Worm (Caenorhabditis elegans) whole organism, L4 larva: ENCODE results near the gene sre-46.

Experiments used
- T26A8.4 ChIP-seq: fragments of 200-800 bp; sonication (Bioruptor generic); IDR thresholded peaks from 2 replicates; pipeline ENCODE4 v1.3.6; 2022; ENCODE audit warnings: missing genetic modification characterization, missing compliant biosample characterization
- Y48G9A.11 ChIP-seq: fragments of 200-800 bp; sonication (Bioruptor generic); IDR thresholded peaks from 2 replicates; pipeline ENCODE4 v1.3.6; 2022; ENCODE audit warnings: missing genetic modification reagents, missing genetic modification characterization, missing compliant biosample characterization
- ZK337.2 ChIP-seq: fragments of 200-800 bp; sonication (Bioruptor generic); IDR thresholded peaks from 2 replicates; pipeline ENCODE4 v1.3.6; 2022; ENCODE audit warnings: missing genetic modification reagents, missing genetic modification characterization, missing compliant biosample characterization
- ama-1 ChIP-seq: fragments of 150-350 bp; optimal IDR thresholded peaks from 2 replicates; lab custom pipeline; 2014; ENCODE audit warnings: inconsistent platforms, mixed read lengths
- arid-1 ChIP-seq: fragments of 200-800 bp; sonication (Bioruptor generic); conservative IDR thresholded peaks from 2 replicates; pipeline ENCODE4 v1.3.6; 2022; ENCODE audit warnings: missing genetic modification reagents, missing genetic modification characterization, missing compliant biosample characterization
- attf-4 ChIP-seq: sonication (generic microtip); optimal IDR thresholded peaks from 3 replicates; lab custom pipeline; 2017; ENCODE audit warnings: missing biosample characterization, missing genetic modification characterization
- ceh-62 ChIP-seq: sonication (generic microtip); optimal IDR thresholded peaks from 2 replicates; lab custom pipeline; 2017; ENCODE audit warnings: missing biosample characterization, missing genetic modification characterization
- ceh-82 ChIP-seq: sonication (generic microtip); optimal IDR thresholded peaks from 2 replicates; lab custom pipeline; 2017; ENCODE audit warnings: missing biosample characterization, missing genetic modification characterization
- ces-1 ChIP-seq: fragments of 150-350 bp; sonication (generic microtip); optimal IDR thresholded peaks from 4 replicates; lab custom pipeline; 2014; ENCODE audit warnings: missing biosample characterization, missing genetic modification reagents, missing genetic modification characterization
- daf-16 ChIP-seq, 3 experiments: sonication (generic microtip); optimal IDR thresholded peaks; 2 replicates each; lab custom pipeline; 2016 to 2017; ENCODE audit warnings: missing genetic modification characterization in 3 of 3, missing genetic modification reagents in 3 of 3, mild to moderate bottlenecking in 2 of 3, missing compliant biosample characterization in 2 of 3, missing biosample characterization in 1 of 3, moderate library complexity in 1 of 3
- daf-19 ChIP-seq: fragments of 200-800 bp; sonication (Bioruptor generic); conservative IDR thresholded peaks from 2 replicates; pipeline ENCODE4 v1.3.6; 2022; ENCODE audit warnings: missing genetic modification characterization, missing compliant biosample characterization
- daf-8 ChIP-seq: fragments of 200-800 bp; sonication (Bioruptor generic); IDR thresholded peaks from 2 replicates; pipeline ENCODE4 v1.3.6; 2022; ENCODE audit warnings: missing genetic modification characterization, missing compliant biosample characterization
- dmd-6 ChIP-seq: fragments of 200-800 bp; sonication (Bioruptor generic); IDR thresholded peaks from 2 replicates; pipeline ENCODE4 v1.3.6; 2022; ENCODE audit warnings: missing genetic modification reagents, missing genetic modification characterization, missing compliant biosample characterization
- dmd-8 ChIP-seq: fragments of 200-800 bp; sonication (Bioruptor generic); IDR thresholded peaks from 2 replicates; pipeline ENCODE4 v1.3.6; 2022; ENCODE audit warnings: missing genetic modification characterization, missing compliant biosample characterization
- dpl-1 ChIP-seq: fragments of 150-350 bp; optimal IDR thresholded peaks from 2 replicates; lab custom pipeline; 2014; ENCODE audit warnings: missing biosample characterization, missing genetic modification reagents, missing genetic modification characterization
- fkh-10 ChIP-seq: fragments of 150-350 bp; optimal IDR thresholded peaks from 2 replicates; lab custom pipeline; 2014; ENCODE audit warnings: missing biosample characterization, missing genetic modification reagents, missing genetic modification characterization
- fos-1 ChIP-seq: fragments of 150-350 bp; optimal IDR thresholded peaks from 2 replicates; lab custom pipeline; 2014; ENCODE audit warnings: missing biosample characterization, missing genetic modification characterization
- lim-7 ChIP-seq: fragments of 200-800 bp; sonication (Bioruptor generic); IDR thresholded peaks from 2 replicates; pipeline ENCODE4 v1.3.6; 2022; ENCODE audit warnings: missing genetic modification characterization, missing compliant biosample characterization
- lin-1 ChIP-seq: fragments of 200-800 bp; sonication (Bioruptor generic); IDR thresholded peaks from 2 replicates; pipeline ENCODE4 v1.3.6; 2022; ENCODE audit warnings: missing genetic modification reagents, missing genetic modification characterization, missing compliant biosample characterization
- lin-13 ChIP-seq: fragments of 150-350 bp; optimal IDR thresholded peaks from 2 replicates; lab custom pipeline; 2014; ENCODE audit warnings: missing biosample characterization, missing genetic modification reagents, missing genetic modification characterization
- lin-29 ChIP-seq: fragments of 200-800 bp; sonication (Bioruptor generic); IDR thresholded peaks from 2 replicates; pipeline ENCODE4 v1.3.6; 2022; ENCODE audit warnings: missing genetic modification reagents, missing genetic modification characterization, missing compliant biosample characterization
- mes-2 ChIP-seq: sonication (generic microtip); optimal IDR thresholded peaks from 2 replicates; lab custom pipeline; 2016; ENCODE audit warnings: missing genotype, mild to moderate bottlenecking, missing genetic modification characterization, missing compliant biosample characterization; ENCODE audit not compliant: poor library complexity, severe bottlenecking
- nhr-102 ChIP-seq: sonication (generic microtip); optimal IDR thresholded peaks from 2 replicates; lab custom pipeline; 2016; ENCODE audit warnings: mild to moderate bottlenecking, missing genetic modification characterization, moderate library complexity, missing compliant biosample characterization
- nhr-111 ChIP-seq: fragments of 200-800 bp; sonication (Bioruptor generic); optimal IDR thresholded peaks from 2 replicates; lab custom pipeline; 2018; ENCODE audit warnings: mild to moderate bottlenecking, missing genetic modification characterization, missing compliant biosample characterization
- nhr-25 ChIP-seq: sonication (generic microtip); optimal IDR thresholded peaks from 2 replicates; lab custom pipeline; 2017; ENCODE audit warnings: missing genetic modification characterization, mild to moderate bottlenecking, missing compliant biosample characterization, antibody characterized with exemption, moderate library complexity, borderline replicate concordance; ENCODE audit not compliant: insufficient read depth
- nhr-28 ChIP-seq: fragments of 150-350 bp; optimal IDR thresholded peaks from 2 replicates; lab custom pipeline; 2014; ENCODE audit warnings: missing biosample characterization, missing genetic modification characterization
- nhr-48 ChIP-seq: sonication (generic microtip); optimal IDR thresholded peaks from 2 replicates; lab custom pipeline; 2016; ENCODE audit warnings: mild to moderate bottlenecking, missing genetic modification characterization, missing compliant biosample characterization
- nhr-77 ChIP-seq: fragments of 150-350 bp; optimal IDR thresholded peaks from 2 replicates; lab custom pipeline; 2014; ENCODE audit warnings: missing biosample characterization, missing genetic modification characterization
- pha-4 ChIP-seq, 2 experiments: fragments of 150-350 bp in 1 of 2; fragments of 200-800 bp in 1 of 2; sonication (Bioruptor generic) in 1 of 2; IDR thresholded peaks in 1 of 2; optimal IDR thresholded peaks in 1 of 2; 2 replicates each; pipeline versions ENCODE4 v1.3.6 to Lab custom; 2014 to 2022; ENCODE audit warnings: missing genetic modification characterization in 2 of 2, missing genetic modification reagents in 2 of 2, missing biosample characterization in 1 of 2, missing compliant biosample characterization in 1 of 2
- rbr-2 ChIP-seq: sonication (generic microtip); optimal IDR thresholded peaks from 2 replicates; lab custom pipeline; 2016; ENCODE audit warnings: missing genotype, missing genetic modification characterization, missing compliant biosample characterization
- set-16 ChIP-seq: fragments of 200-800 bp; sonication (Bioruptor generic); IDR thresholded peaks from 2 replicates; pipeline ENCODE4 v1.3.6; 2022; ENCODE audit warnings: missing genetic modification reagents, missing genetic modification characterization, missing compliant biosample characterization
- skn-1 ChIP-seq: fragments of 150-350 bp; optimal IDR thresholded peaks from 2 replicates; lab custom pipeline; 2014; ENCODE audit warnings: missing biosample characterization, missing genetic modification characterization
- snpc-4 ChIP-seq: fragments of 150-350 bp; optimal IDR thresholded peaks from 2 replicates; lab custom pipeline; 2014; ENCODE audit warnings: missing biosample characterization, missing genetic modification characterization
- tag-97 ChIP-seq: fragments of 200-800 bp; sonication (Bioruptor generic); IDR thresholded peaks from 2 replicates; pipeline ENCODE4 v1.3.6; 2022; ENCODE audit warnings: missing genetic modification characterization, missing compliant biosample characterization
- tra-1 ChIP-seq: fragments of 200-800 bp; sonication (Bioruptor generic); IDR thresholded peaks from 2 replicates; pipeline ENCODE4 v1.3.6; 2022; ENCODE audit warnings: missing genetic modification reagents, missing genetic modification characterization, missing compliant biosample characterization
- unc-39 ChIP-seq: sonication (generic microtip); optimal IDR thresholded peaks from 2 replicates; lab custom pipeline; 2017; ENCODE audit warnings: missing biosample characterization, missing genetic modification characterization
- zag-1 ChIP-seq: fragments of 150-350 bp; optimal IDR thresholded peaks from 2 replicates; lab custom pipeline; 2014; ENCODE audit warnings: missing biosample characterization, missing genetic modification characterization
- zip-2 ChIP-seq: fragments of 150-350 bp; optimal IDR thresholded peaks from 2 replicates; lab custom pipeline; 2014; ENCODE audit warnings: missing biosample characterization, missing genetic modification characterization
- ztf-11 ChIP-seq: fragments of 150-350 bp; optimal IDR thresholded peaks from 2 replicates; lab custom pipeline; 2014; ENCODE audit warnings: missing biosample characterization, missing genetic modification characterization

The sre-46 gene

ce11 chrII:13721218-13721617, at the start of gene sre-46:
sre-46 (minus strand) TSS chrII:13721318.
- TF ChIP-seq lin-13, result no peak
- no peak for TF ChIP-seq zag-1
- TF ChIP-seq rbr-2 (tag; lab: Kevin White, UChicago), result no peak
- TF ChIP-seq nhr-111 (GFP tag; lab: Kevin White, UChicago), result no peak
- TF ChIP-seq nhr-25, result no peak
- TF ChIP-seq tag-97, result no peak
- no peak for TF ChIP-seq nhr-48 (tag; lab: Kevin White, UChicago)
- no peak for TF ChIP-seq mes-2 (tag; lab: Kevin White, UChicago)
- no peak for TF ChIP-seq nhr-28 (tag; lab: Kevin White, UChicago)
- TF ChIP-seq dmd-8 (GFP tag; lab: Robert Waterston, UW), result no peak
- TF ChIP-seq lim-7 (GFP tag; lab: Robert Waterston, UW), result no peak
- no peak for TF ChIP-seq snpc-4
- TF ChIP-seq ZK337.2 (GFP tag; lab: Robert Waterston, UW), result no peak
- no peak for TF ChIP-seq nhr-77 (tag; lab: Kevin White, UChicago)
- no peak for TF ChIP-seq ama-1

ce11 chrII:13765952-13766351, 44.8 kb upstream of the sre-46 start, which contains the start of gene arrd-12:
arrd-12 (plus strand) TSS chrII:13766252.
- TF ChIP-seq rbr-2 (tag; lab: Kevin White, UChicago) (no peak), tra-1 (no peak), nhr-102 (tag; lab: Kevin White, UChicago) (no peak), zip-2 (tag; lab: Kevin White, UChicago) (no peak), ztf-11 (tag; lab: Kevin White, UChicago) (no peak), lin-29 (no peak)

ce11 chrII:13763009-13763468, 41.9 kb upstream of the sre-46 start, which contains the start of gene arrd-11:
arrd-11 (plus strand) TSS chrII:13763418.
- TF ChIP-seq daf-16 (GFP tag; optimal IDR thresholded peaks at IDR 0.05; lab: Kevin White, UChicago), result no peak
- TF ChIP-seq daf-16 (tag; optimal IDR thresholded peaks at IDR 0.05; lab: Kevin White, UChicago), result peak; percentile 89
- no peak for TF ChIP-seq attf-4 (tag; lab: Kevin White, UChicago)

ce11 chrII:13758108-13758507, 37.0 kb upstream of the sre-46 start, which contains the start of gene arrd-13:
arrd-13 (plus strand) TSS chrII:13758408.
- no peak for TF ChIP-seq daf-19
- TF ChIP-seq arid-1 (GFP tag; lab: Robert Waterston, UW), result no peak
- no peak for TF ChIP-seq skn-1
- no peak for TF ChIP-seq dpl-1 (GFP tag; lab: Kevin White, UChicago)
- TF ChIP-seq lim-7 (GFP tag; lab: Robert Waterston, UW), result no peak
- TF ChIP-seq ces-1 (GFP tag; lab: Kevin White, UChicago), result no peak
- no peak for TF ChIP-seq lin-1 (GFP tag; lab: Robert Waterston, UW)
- TF ChIP-seq set-16 (GFP tag; lab: Robert Waterston, UW), result no peak
- TF ChIP-seq daf-8, result no peak
- no peak for TF ChIP-seq fkh-10 (GFP tag; lab: Kevin White, UChicago)
- TF ChIP-seq fos-1 (tag; lab: Kevin White, UChicago), result no peak
- no peak for TF ChIP-seq ceh-82
- TF ChIP-seq dmd-8 (GFP tag; lab: Robert Waterston, UW), result no peak
- no peak for TF ChIP-seq pha-4 (GFP tag; IDR thresholded peaks at IDR 0.05; lab: Robert Waterston, UW)
- TF ChIP-seq pha-4 (tag; optimal IDR thresholded peaks at IDR 0.05; lab: Kevin White, UChicago), result no peak
- no peak for TF ChIP-seq ceh-62 (tag; lab: Kevin White, UChicago)
- no peak for TF ChIP-seq dmd-6
- no peak for TF ChIP-seq T26A8.4
- TF ChIP-seq unc-39 (tag; lab: Kevin White, UChicago), result no peak
- no peak for TF ChIP-seq Y48G9A.11 (GFP tag; lab: Robert Waterston, UW)
